Fruit fly (Drosophila melanogaster) whole organism, embryonic: ENCODE results near the gene CG16824.

Experiments used
- BtbVII ChIP-seq: fragments of 200-800 bp; sonication (Bioruptor generic); optimal IDR thresholded peaks from 3 replicates; lab custom pipeline; 2017; ENCODE audit warnings: missing biosample characterization, mild to moderate bottlenecking, missing genetic modification characterization
- CG1024 ChIP-seq: fragments of 200-800 bp; sonication (Bioruptor generic); IDR thresholded peaks from 2 replicates; pipeline ENCODE4 v1.3.6; 2022; ENCODE audit warnings: missing biosample characterization, missing genetic modification characterization
- CG10431 ChIP-seq: fragments of 200-800 bp; sonication (Bioruptor generic); optimal IDR thresholded peaks from 3 replicates; lab custom pipeline; 2018; ENCODE audit warnings: missing biosample characterization, mild to moderate bottlenecking, missing genetic modification characterization
- CG10543 ChIP-seq: fragments of 200-800 bp; sonication (Bioruptor generic); optimal IDR thresholded peaks from 3 replicates; lab custom pipeline; 2017; ENCODE audit warnings: missing biosample characterization, mild to moderate bottlenecking, missing genetic modification characterization, moderate library complexity
- CG11560 ChIP-seq: fragments of 200-800 bp; sonication (Bioruptor generic); IDR thresholded peaks from 3 replicates; pipeline ENCODE4 v1.3.6; 2022; ENCODE audit warnings: missing biosample characterization, missing genetic modification characterization
- CG11696 ChIP-seq: fragments of 200-800 bp; sonication (Bioruptor generic); IDR thresholded peaks from 2 replicates; pipeline ENCODE4 v1.3.6; 2022; ENCODE audit warnings: missing biosample characterization, missing genetic modification characterization
- CG12219 ChIP-seq: fragments of 200-800 bp; sonication (Bioruptor generic); optimal IDR thresholded peaks from 3 replicates; lab custom pipeline; 2018; ENCODE audit warnings: missing biosample characterization, mild to moderate bottlenecking, missing genetic modification characterization
- CG12942 ChIP-seq: fragments of 200-800 bp; sonication (Bioruptor generic); optimal IDR thresholded peaks from 3 replicates; lab custom pipeline; 2016; ENCODE audit warnings: missing biosample characterization, missing genetic modification characterization
- CG13296 ChIP-seq: fragments of 200-800 bp; sonication (Bioruptor generic); optimal IDR thresholded peaks from 3 replicates; lab custom pipeline; 2018; ENCODE audit warnings: missing biosample characterization, mild to moderate bottlenecking, missing genetic modification characterization
- CG14014 ChIP-seq: fragments of 200-800 bp; sonication (Bioruptor generic); IDR thresholded peaks from 2 replicates; pipeline ENCODE4 v1.3.6; 2022; ENCODE audit warnings: missing biosample characterization, missing genetic modification characterization
- CG14050 ChIP-seq: fragments of 200-800 bp; sonication (Bioruptor generic); IDR thresholded peaks from 3 replicates; pipeline ENCODE4 v1.3.6; 2022; ENCODE audit warnings: missing biosample characterization, missing genetic modification characterization
- CG14710 ChIP-seq: fragments of 200-800 bp; sonication (Bioruptor generic); optimal IDR thresholded peaks from 3 replicates; lab custom pipeline; 2019; ENCODE audit warnings: missing biosample characterization, mild to moderate bottlenecking, missing genetic modification characterization, moderate library complexity
- CG15269 ChIP-seq: fragments of 200-800 bp; sonication (Bioruptor generic); optimal IDR thresholded peaks from 2 replicates; lab custom pipeline; 2018; ENCODE audit warnings: missing biosample characterization, mild to moderate bottlenecking, missing genetic modification characterization, moderate library complexity
- CG1529 ChIP-seq: fragments of 200-800 bp; sonication (Bioruptor generic); optimal IDR thresholded peaks from 3 replicates; lab custom pipeline; 2018; ENCODE audit warnings: missing biosample characterization, missing genetic modification characterization
- CG15479 ChIP-seq: fragments of 200-800 bp; sonication (Bioruptor generic); optimal IDR thresholded peaks from 3 replicates; lab custom pipeline; 2019; ENCODE audit warnings: missing biosample characterization, mild to moderate bottlenecking, missing genetic modification characterization, moderate library complexity
- CG18476 ChIP-seq: fragments of 200-800 bp; sonication (Bioruptor generic); optimal IDR thresholded peaks from 2 replicates; lab custom pipeline; 2016; ENCODE audit warnings: missing biosample characterization, mild to moderate bottlenecking, missing genetic modification characterization
- CG30020 ChIP-seq: fragments of 200-800 bp; optimal IDR thresholded peaks from 2 replicates; lab custom pipeline; 2019; ENCODE audit warnings: missing biosample characterization, mild to moderate bottlenecking, missing genetic modification characterization, moderate library complexity
- CG32772 ChIP-seq: fragments of 200-800 bp; sonication (Bioruptor generic); IDR thresholded peaks from 2 replicates; pipeline ENCODE4 v1.3.6; 2022; ENCODE audit warnings: missing biosample characterization, missing genetic modification characterization
- CG3838 ChIP-seq: fragments of 200-800 bp; sonication (Bioruptor generic); optimal IDR thresholded peaks from 3 replicates; lab custom pipeline; 2016; ENCODE audit warnings: missing biosample characterization, missing genetic modification characterization
- CG43689 ChIP-seq: fragments of 200-800 bp; sonication (Bioruptor generic); IDR thresholded peaks from 2 replicates; pipeline ENCODE4 v1.3.6; 2022; ENCODE audit warnings: missing biosample characterization, missing genetic modification characterization
- CG4617 ChIP-seq: fragments of 200-800 bp; sonication (Bioruptor generic); optimal IDR thresholded peaks from 3 replicates; lab custom pipeline; 2016; ENCODE audit warnings: missing biosample characterization, missing genetic modification characterization, borderline replicate concordance
- CG9437 ChIP-seq: fragments of 200-800 bp; sonication (Bioruptor generic); optimal IDR thresholded peaks from 2 replicates; lab custom pipeline; 2018; ENCODE audit warnings: missing biosample characterization, mild to moderate bottlenecking, missing genetic modification characterization
- CG9876 ChIP-seq: fragments of 200-800 bp; sonication (Bioruptor generic); optimal IDR thresholded peaks from 2 replicates; lab custom pipeline; 2016; ENCODE audit warnings: missing biosample characterization, missing genetic modification characterization
- Camta ChIP-seq: fragments of 200-800 bp; sonication (Bioruptor generic); optimal IDR thresholded peaks from 2 replicates; lab custom pipeline; 2016; ENCODE audit warnings: missing biosample characterization, missing genetic modification characterization
- CkIIα-i1 ChIP-seq: fragments of 200-800 bp; sonication (Bioruptor generic); IDR thresholded peaks from 2 replicates; pipeline ENCODE4 v1.3.6; 2022; ENCODE audit warnings: missing biosample characterization, missing genetic modification characterization
- Dfd ChIP-seq, 2 experiments: fragments of >200 bp; optimal IDR thresholded peaks; 2 replicates each; lab custom pipeline; 2017; ENCODE audit warnings: missing biosample characterization in 2 of 2, missing genetic modification characterization in 2 of 2
- Dref ChIP-seq: fragments of 200-800 bp; sonication (Bioruptor generic); IDR thresholded peaks from 2 replicates; pipeline ENCODE4 v1.3.6; 2022; ENCODE audit warnings: missing biosample characterization, missing genetic modification characterization
- Fer2 ChIP-seq: fragments of 200-800 bp; sonication (Bioruptor generic); optimal IDR thresholded peaks from 2 replicates; lab custom pipeline; 2018; ENCODE audit warnings: missing biosample characterization, mild to moderate bottlenecking, missing genetic modification characterization, moderate library complexity
- Hand ChIP-seq: fragments of 200-800 bp; sonication (Bioruptor generic); optimal IDR thresholded peaks from 2 replicates; lab custom pipeline; 2017; ENCODE audit warnings: mild to moderate bottlenecking, missing biosample characterization, missing genetic modification reagents, missing genetic modification characterization
- Spps ChIP-seq: fragments of 200-800 bp; sonication (Bioruptor generic); optimal IDR thresholded peaks from 2 replicates; lab custom pipeline; 2018; ENCODE audit warnings: missing biosample characterization, mild to moderate bottlenecking, missing genetic modification characterization
- Ssrp ChIP-seq: fragments of 200-800 bp; sonication (Bioruptor generic); optimal IDR thresholded peaks from 2 replicates; lab custom pipeline; 2018; ENCODE audit warnings: missing biosample characterization, mild to moderate bottlenecking, missing genetic modification characterization, moderate library complexity
- Xbp1 ChIP-seq: fragments of 200-800 bp; sonication (Bioruptor generic); optimal IDR thresholded peaks from 3 replicates; lab custom pipeline; 2016; ENCODE audit warnings: missing biosample characterization, mild to moderate bottlenecking, missing genetic modification characterization
- ab ChIP-seq: fragments of 200-800 bp; sonication (Bioruptor generic); optimal IDR thresholded peaks from 2 replicates; lab custom pipeline; 2016; ENCODE audit warnings: missing biosample characterization, missing genetic modification characterization
- bigmax ChIP-seq: fragments of 200-800 bp; sonication (Bioruptor generic); optimal IDR thresholded peaks from 2 replicates; lab custom pipeline; 2018; ENCODE audit warnings: missing biosample characterization, mild to moderate bottlenecking, missing genetic modification characterization
- br ChIP-seq: fragments of >200 bp; optimal IDR thresholded peaks from 2 replicates; lab custom pipeline; 2017
- cas ChIP-seq: fragments of 200-800 bp; sonication (Bioruptor generic); IDR thresholded peaks from 2 replicates; pipeline ENCODE4 v1.3.6; 2022; ENCODE audit warnings: missing biosample characterization, missing genetic modification characterization
- cg ChIP-seq: fragments of 200-800 bp; sonication (Bioruptor generic); optimal IDR thresholded peaks from 3 replicates; lab custom pipeline; 2019; ENCODE audit warnings: missing biosample characterization, mild to moderate bottlenecking, missing genetic modification characterization, moderate library complexity
- croc ChIP-seq: fragments of 200-800 bp; sonication (Bioruptor generic); conservative IDR thresholded peaks from 3 replicates; pipeline ENCODE4 v1.3.6; 2022; ENCODE audit warnings: missing biosample characterization, missing genetic modification characterization
- crol ChIP-seq: fragments of 200-800 bp; sonication (Bioruptor generic); IDR thresholded peaks from 2 replicates; pipeline ENCODE4 v1.3.6; 2022; ENCODE audit warnings: missing biosample characterization, missing genetic modification characterization
- dimm ChIP-seq: fragments of 200-800 bp; sonication (Bioruptor generic); IDR thresholded peaks from 2 replicates; pipeline ENCODE4 v1.3.6; 2022; ENCODE audit warnings: missing biosample characterization, missing genetic modification characterization
- exex ChIP-seq: fragments of 200-800 bp; sonication (Bioruptor generic); optimal IDR thresholded peaks from 4 replicates; lab custom pipeline; 2018; ENCODE audit warnings: missing biosample characterization, mild to moderate bottlenecking, missing genetic modification characterization, moderate library complexity
- fd3F ChIP-seq: fragments of 200-800 bp; sonication (Bioruptor generic); optimal IDR thresholded peaks from 2 replicates; lab custom pipeline; 2018; ENCODE audit warnings: missing biosample characterization, mild to moderate bottlenecking, missing genetic modification characterization, moderate library complexity
- fd96Cb ChIP-seq: fragments of 200-800 bp; sonication (Bioruptor generic); optimal IDR thresholded peaks from 2 replicates; lab custom pipeline; 2018; ENCODE audit warnings: missing biosample characterization, mild to moderate bottlenecking, missing genetic modification characterization, moderate library complexity
- h ChIP-seq: fragments of >200 bp; optimal IDR thresholded peaks from 2 replicates; lab custom pipeline; 2017
- lov ChIP-seq, 2 experiments: fragments of 200-800 bp in 1 of 2; fragments of >200 bp in 1 of 2; sonication (Bioruptor generic) in 1 of 2; IDR thresholded peaks in 1 of 2; optimal IDR thresholded peaks in 1 of 2; 2 replicates in 1 of 2; 3 replicates in 1 of 2; pipeline versions ENCODE4 v1.3.6 to Lab custom; 2017 to 2022; ENCODE audit warnings: missing biosample characterization in 1 of 2, missing genetic modification characterization in 1 of 2
- oc ChIP-seq: fragments of 200-800 bp; sonication (Bioruptor generic); optimal IDR thresholded peaks from 2 replicates; lab custom pipeline; 2018; ENCODE audit warnings: missing biosample characterization, mild to moderate bottlenecking, missing genetic modification characterization, moderate library complexity
- pb ChIP-seq: fragments of 200-800 bp; sonication (Bioruptor generic); optimal IDR thresholded peaks from 3 replicates; lab custom pipeline; 2016; ENCODE audit warnings: missing biosample characterization, missing genetic modification characterization
- pnt ChIP-seq: fragments of 200-800 bp; sonication (Bioruptor generic); optimal IDR thresholded peaks from 3 replicates; lab custom pipeline; 2016; ENCODE audit warnings: missing biosample characterization, missing genetic modification characterization
- rib ChIP-seq: fragments of 200-800 bp; sonication (Bioruptor generic); IDR thresholded peaks from 2 replicates; pipeline ENCODE4 v1.3.6; 2022; ENCODE audit warnings: missing biosample characterization, missing genetic modification characterization
- sob ChIP-seq: fragments of 200-800 bp; sonication (Bioruptor generic); IDR thresholded peaks from 2 replicates; pipeline ENCODE4 v1.3.6; 2022; ENCODE audit warnings: missing biosample characterization, missing genetic modification characterization
- sr ChIP-seq: fragments of 200-800 bp; sonication (Bioruptor generic); IDR thresholded peaks from 3 replicates; pipeline ENCODE4 v1.3.6; 2022; ENCODE audit warnings: missing biosample characterization, missing genetic modification characterization
- yki ChIP-seq: fragments of >200 bp; optimal IDR thresholded peaks from 3 replicates; lab custom pipeline; 2018
- zfh1 ChIP-seq: fragments of 200-800 bp; sonication (Bioruptor generic); IDR thresholded peaks from 3 replicates; pipeline ENCODE4 v1.3.6; 2022; ENCODE audit warnings: missing biosample characterization, missing genetic modification characterization

The CG16824 gene

DNA sequence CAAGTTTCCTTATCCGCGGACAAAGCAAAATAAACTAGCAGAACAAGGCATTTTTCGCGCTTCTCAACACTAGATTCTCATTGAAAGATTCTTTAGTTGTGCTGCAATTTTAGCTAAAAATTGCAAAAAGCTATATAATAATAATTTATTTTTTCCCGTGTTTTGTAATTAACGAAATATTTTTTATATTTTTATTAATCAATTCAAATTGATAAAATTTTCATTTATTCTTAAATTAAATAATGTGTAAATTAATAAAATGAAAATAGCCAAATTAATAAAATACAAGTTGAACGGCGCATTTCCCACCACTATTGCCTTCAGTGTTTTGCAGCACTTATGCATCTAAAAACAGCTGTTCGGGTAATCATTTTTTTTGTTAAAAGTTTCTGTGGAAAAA, 6.4 kb upstream of the CG16824 start, which contains the start of the genes Drep4 and Uvrag (continued):
- TF ChIP-seq CG18476 (GFP tag; lab: Kevin White, UChicago), result no peak
- TF ChIP-seq Hand (GFP tag; lab: Kevin White, UChicago), result no peak
- no peak for TF ChIP-seq CG11696 (GFP tag; lab: Robert Waterston, UW)
- TF ChIP-seq CG13296 (GFP tag; lab: Kevin White, UChicago), result peak; percentile 66
- TF ChIP-seq fd96Cb (tag; lab: Kevin White, UChicago), result peak; percentile 48
- no peak for TF ChIP-seq br (lab: Kevin White, UChicago)
- TF ChIP-seq ab (GFP tag; lab: Kevin White, UChicago), result no peak
- TF ChIP-seq CG43689 (GFP tag; lab: Robert Waterston, UW), result no peak
- no peak for TF ChIP-seq CG11560 (tag; lab: Robert Waterston, UW)
- TF ChIP-seq Fer2 (tag; lab: Kevin White, UChicago), result peak; percentile 62
- no peak for TF ChIP-seq CG3838
- TF ChIP-seq CG32772 (GFP tag; lab: Robert Waterston, UW), result peak; percentile 62
- no peak for TF ChIP-seq yki (lab: Kevin White, UChicago)
- peak; percentile 76 for TF ChIP-seq Xbp1
- no peak for TF ChIP-seq Dref (GFP tag; lab: Robert Waterston, UW)
- TF ChIP-seq CG30020 (tag; lab: Kevin White, UChicago), result no peak
- TF ChIP-seq lov (optimal IDR thresholded peaks at IDR 0.05; lab: Kevin White, UChicago), result no peak
- TF ChIP-seq lov (GFP tag; IDR thresholded peaks at IDR 0.05; lab: Robert Waterston, UW), result no peak
- no peak for TF ChIP-seq CG14014 (GFP tag; lab: Robert Waterston, UW)
- no peak for TF ChIP-seq sr
- TF ChIP-seq rib, result no peak
- no peak for TF ChIP-seq CG9876 (GFP tag; lab: Kevin White, UChicago)
- TF ChIP-seq Ssrp (tag; lab: Kevin White, UChicago), result peak; percentile 74
- no peak for TF ChIP-seq BtbVII
- TF ChIP-seq pb (GFP tag; lab: Kevin White, UChicago), result no peak
- no peak for TF ChIP-seq cg
- peak; percentile 62; the same call in 1 of the 2 replicates for TF ChIP-seq sob (GFP tag; lab: Robert Waterston, UW)
- no peak for TF ChIP-seq CG1529 (GFP tag; lab: Kevin White, UChicago)
- TF ChIP-seq CG1024 (GFP tag; lab: Robert Waterston, UW), result no peak
- TF ChIP-seq zfh1 (GFP tag; lab: Robert Waterston, UW), result no peak
- TF ChIP-seq exex, result no peak
- no peak for TF ChIP-seq bigmax (GFP tag; lab: Kevin White, UChicago)
- no peak for TF ChIP-seq CG14050 (GFP tag; lab: Robert Waterston, UW)
- TF ChIP-seq CG10431, result peak; percentile 26
- no peak for TF ChIP-seq CG12219
- no peak for TF ChIP-seq h
- peak; percentile 51 for TF ChIP-seq fd3F (GFP tag; lab: Kevin White, UChicago)
- TF ChIP-seq CG14710 (tag; lab: Kevin White, UChicago), result peak; percentile 73
- TF ChIP-seq oc (tag; lab: Kevin White, UChicago), result no peak
- no peak for TF ChIP-seq CkIIα-i1 (GFP tag; lab: Robert Waterston, UW)
- peak; percentile 27 for TF ChIP-seq Spps
- no peak for TF ChIP-seq CG15269 (tag; lab: Kevin White, UChicago)
- TF ChIP-seq CG9437 (GFP tag; lab: Kevin White, UChicago), result peak; percentile 62
- no peak for TF ChIP-seq CG10543
- TF ChIP-seq Camta (GFP tag; lab: Kevin White, UChicago), result no peak
- no peak for TF ChIP-seq Dfd (GFP tag; optimal IDR thresholded peaks at IDR 0.05; lab: Kevin White, UChicago)
- peak; percentile 39; the same call in 2 of the 3 replicates for TF ChIP-seq croc (GFP tag; lab: Robert Waterston, UW)
- no peak for TF ChIP-seq CG15479 (GFP tag; lab: Kevin White, UChicago)
- peak; percentile 48 for TF ChIP-seq CG12942 (GFP tag; lab: Kevin White, UChicago)
- TF ChIP-seq crol (GFP tag; lab: Robert Waterston, UW), result no peak
- no peak for TF ChIP-seq pnt
- TF ChIP-seq cas, result no peak
- no peak for TF ChIP-seq dimm (GFP tag; lab: Robert Waterston, UW)
- TF ChIP-seq CG4617, result peak; percentile 49
